Fruit fly (Drosophila melanogaster): ENCODE measurements around the gene eRF3.
A peak's percentile ranks its signal among the peaks of the same experiment; 100 is the strongest.

Gene eRF3

dm6 chr2L:12473583-12473982 lies 39.3 kb downstream of the eRF3 start (continued):
- no peak for TF ChIP-seq CG13424 (tag; optimal IDR thresholded peaks at IDR 0.05)
- no peak for TF ChIP-seq CG14441 (GFP tag; IDR thresholded peaks at IDR 0.05)
- TF ChIP-seq sqz (GFP tag; optimal IDR thresholded peaks at IDR 0.05): no peak
- TF ChIP-seq shn (GFP tag; optimal IDR thresholded peaks at IDR 0.05): no peak
- TF ChIP-seq ewg (GFP tag; optimal IDR thresholded peaks at IDR 0.05): no peak
- TF ChIP-seq CG9437 (GFP tag; optimal IDR thresholded peaks at IDR 0.05): no peak
- TF ChIP-seq bsh (GFP tag; optimal IDR thresholded peaks at IDR 0.05): no peak
- TF ChIP-seq CG15696 (tag; optimal IDR thresholded peaks at IDR 0.05): no peak
- TF ChIP-seq HHEX (GFP tag; optimal IDR thresholded peaks at IDR 0.05): peak; percentile 35
- TF ChIP-seq Vsx1 (GFP tag; optimal IDR thresholded peaks at IDR 0.05): no peak
- TF ChIP-seq CG32772 (GFP tag; IDR thresholded peaks at IDR 0.05): no peak
- TF ChIP-seq CkIIα-i1 (GFP tag; IDR thresholded peaks at IDR 0.05): no peak
- TF ChIP-seq Sry-δ (GFP tag; optimal IDR thresholded peaks at IDR 0.05): no peak
- TF ChIP-seq CG31365 (tag; optimal IDR thresholded peaks at IDR 0.05): no peak
- no peak for TF ChIP-seq CG1233 (GFP tag; optimal IDR thresholded peaks at IDR 0.05)
- TF ChIP-seq p53 (GFP tag; optimal IDR thresholded peaks at IDR 0.05): no peak
- no peak for TF ChIP-seq CG30020 (tag; optimal IDR thresholded peaks at IDR 0.05)
- TF ChIP-seq hb (GFP tag; IDR thresholded peaks at IDR 0.05; ENCODE audit: partially characterized antibody): no peak
- no peak for TF ChIP-seq croc (GFP tag; conservative IDR thresholded peaks at IDR 0.05)
- no peak for TF ChIP-seq CG14860 (GFP tag; IDR thresholded peaks at IDR 0.05; ENCODE audit: partially characterized antibody)
- no peak for TF ChIP-seq CG12219 (GFP tag; optimal IDR thresholded peaks at IDR 0.05)
- TF ChIP-seq so (GFP tag; IDR thresholded peaks at IDR 0.05): no peak
- TF ChIP-seq CG31224 (GFP tag; IDR thresholded peaks at IDR 0.05): no peak; the same call in 1 of the 2 replicates
- no peak for TF ChIP-seq CG12104 (GFP tag; optimal IDR thresholded peaks at IDR 0.05)
- no peak for TF ChIP-seq nau (GFP tag; optimal IDR thresholded peaks at IDR 0.05)
- TF ChIP-seq Hmx (GFP tag; optimal IDR thresholded peaks at IDR 0.05): no peak
- TF ChIP-seq fru (optimal IDR thresholded peaks at IDR 0.05): no peak
- TF ChIP-seq nerfin-2 (GFP tag; IDR thresholded peaks at IDR 0.05; ENCODE audit: partially characterized antibody): no peak
- no peak for TF ChIP-seq NC2β (GFP tag; optimal IDR thresholded peaks at IDR 0.05)
- TF ChIP-seq CG2199 (GFP tag; IDR thresholded peaks at IDR 0.05): peak; percentile 85
- TF ChIP-seq lab (GFP tag; optimal IDR thresholded peaks at IDR 0.05): peak; percentile 53
- no peak for TF ChIP-seq dati (GFP tag; IDR thresholded peaks at IDR 0.05)
- TF ChIP-seq pfk (GFP tag; optimal IDR thresholded peaks at IDR 0.05): no peak
- TF ChIP-seq maf-S (GFP tag; optimal IDR thresholded peaks at IDR 0.05): no peak
- TF ChIP-seq CG18599 (GFP tag; optimal IDR thresholded peaks at IDR 0.05): peak; percentile 34
- TF ChIP-seq dmrt99B (tag; optimal IDR thresholded peaks at IDR 0.05): no peak
- TF ChIP-seq gsb (GFP tag; IDR thresholded peaks at IDR 0.05): no peak
- no peak for TF ChIP-seq ken (GFP tag; IDR thresholded peaks at IDR 0.05)
- TF ChIP-seq CG3847 (GFP tag; IDR thresholded peaks at IDR 0.05): no peak
- TF ChIP-seq dpn (GFP tag; optimal IDR thresholded peaks at IDR 0.05): no peak
- TF ChIP-seq sob (GFP tag; IDR thresholded peaks at IDR 0.05): no peak
- TF ChIP-seq Neu2 (GFP tag; optimal IDR thresholded peaks at IDR 0.05; ENCODE audit: borderline replicate concordance): no peak
- no peak for TF ChIP-seq BEAF-32 (GFP tag; optimal IDR thresholded peaks at IDR 0.05)
- TF ChIP-seq HLH54F (GFP tag; optimal IDR thresholded peaks at IDR 0.05): no peak
- no peak for TF ChIP-seq D19A (tag; optimal IDR thresholded peaks at IDR 0.05)
- TF ChIP-seq D (optimal IDR thresholded peaks at IDR 0.05): no peak
- no peak for TF ChIP-seq D (GFP tag; optimal IDR thresholded peaks at IDR 0.05)
- no peak for TF ChIP-seq insv (GFP tag; optimal IDR thresholded peaks at IDR 0.05)

Data from whole organism, embryonic.